Fruit fly (Drosophila melanogaster): ENCODE data around the gene CG32712.

DNA sequence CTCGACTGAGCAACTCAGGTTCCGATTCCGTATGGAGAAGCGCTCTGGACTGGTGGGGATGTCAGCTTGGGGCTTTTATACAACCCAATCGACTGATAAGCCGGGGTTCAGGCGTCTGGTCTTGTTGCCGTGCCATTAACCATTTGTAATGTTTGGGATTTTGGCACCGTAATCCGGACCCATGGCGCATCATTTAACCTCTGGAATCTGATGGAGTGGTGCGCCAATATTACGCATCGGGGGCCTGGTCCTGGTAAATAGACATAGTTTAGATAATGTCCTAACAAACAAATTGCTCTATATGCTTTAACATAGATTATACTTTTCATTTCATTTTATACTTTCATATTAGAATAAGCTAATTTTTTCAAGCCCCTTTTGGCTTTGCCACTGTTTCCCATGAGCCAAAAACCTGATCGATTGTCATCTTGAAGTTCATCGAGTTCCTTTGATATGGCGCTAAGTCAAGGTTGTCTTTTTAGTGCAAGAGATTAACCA is 35.4 kb upstream of the CG32712 start, which contains the start of gene CG12116:
- TF ChIP-seq psq (optimal IDR thresholded peaks at IDR 0.05) (no peak), ttk (optimal IDR thresholded peaks at IDR 0.05) (no peak), h (optimal IDR thresholded peaks at IDR 0.05) (no peak), insv (optimal IDR thresholded peaks at IDR 0.05) (no peak), Sin3A (optimal IDR thresholded peaks at IDR 0.05) (no peak), Myc (optimal IDR thresholded peaks at IDR 0.05) (no peak)

Measured in Kc167 (cell line).